Worm (Caenorhabditis elegans) whole organism, late embryonic: ENCODE data around the gene asp-3.

Source experiments
- F13H6.1 ChIP-seq: sonication (generic microtip); optimal IDR thresholded peaks from 2 replicates; lab custom pipeline; 2016; ENCODE audit warnings: missing genetic modification characterization, missing compliant biosample characterization
- K02D7.2 ChIP-seq: sonication (generic microtip); optimal IDR thresholded peaks from 2 replicates; lab custom pipeline; 2017; ENCODE audit warnings: mild to moderate bottlenecking, missing genetic modification characterization, missing compliant biosample characterization
- K09A11.1 ChIP-seq: sonication (generic microtip); optimal IDR thresholded peaks from 2 replicates; lab custom pipeline; 2017; ENCODE audit warnings: antibody characterized with exemption, mild to moderate bottlenecking, missing genetic modification characterization, missing compliant biosample characterization; ENCODE audit not compliant: insufficient read depth
- Y22D7AL.16 ChIP-seq: sonication (generic microtip); optimal IDR thresholded peaks from 2 replicates; lab custom pipeline; 2016; ENCODE audit warnings: missing genetic modification characterization, missing compliant biosample characterization
- ahr-1 ChIP-seq: sonication (generic microtip); optimal IDR thresholded peaks from 2 replicates; lab custom pipeline; 2016; ENCODE audit warnings: missing genetic modification characterization, missing compliant biosample characterization
- ama-1 ChIP-seq: fragments of 150-350 bp; optimal IDR thresholded peaks from 2 replicates; lab custom pipeline; 2014
- ceh-14 ChIP-seq: sonication (generic microtip); optimal IDR thresholded peaks from 2 replicates; lab custom pipeline; 2016; ENCODE audit warnings: missing genotype, missing genetic modification characterization, missing compliant biosample characterization
- ceh-18 ChIP-seq: sonication (generic microtip); optimal IDR thresholded peaks from 2 replicates; lab custom pipeline; 2016; ENCODE audit warnings: missing genetic modification characterization, missing compliant biosample characterization
- ceh-2 ChIP-seq: sonication (generic microtip); optimal IDR thresholded peaks from 2 replicates; lab custom pipeline; 2016; ENCODE audit warnings: missing genotype, missing genetic modification characterization, missing compliant biosample characterization
- ceh-24 ChIP-seq: sonication (generic microtip); optimal IDR thresholded peaks from 2 replicates; lab custom pipeline; 2016; ENCODE audit warnings: mild to moderate bottlenecking, missing genetic modification characterization, missing compliant biosample characterization
- ceh-31 ChIP-seq: sonication (generic microtip); optimal IDR thresholded peaks from 2 replicates; lab custom pipeline; 2016; ENCODE audit warnings: missing genetic modification characterization, missing compliant biosample characterization
- ceh-34 ChIP-seq: sonication (generic microtip); optimal IDR thresholded peaks from 2 replicates; lab custom pipeline; 2016; ENCODE audit warnings: mild to moderate bottlenecking, missing genetic modification characterization, missing compliant biosample characterization
- ceh-48 ChIP-seq: sonication (generic microtip); optimal IDR thresholded peaks from 2 replicates; lab custom pipeline; 2016; ENCODE audit warnings: missing genetic modification characterization, inconsistent platforms, missing compliant biosample characterization
- ceh-6 ChIP-seq: fragments of 200-800 bp; sonication (Bioruptor generic); optimal IDR thresholded peaks from 2 replicates; lab custom pipeline; 2018; ENCODE audit warnings: mild to moderate bottlenecking, missing genetic modification characterization, missing compliant biosample characterization
- dve-1 ChIP-seq: sonication (generic microtip); optimal IDR thresholded peaks from 2 replicates; lab custom pipeline; 2017; ENCODE audit warnings: antibody characterized with exemption, mild to moderate bottlenecking, missing genetic modification characterization, missing compliant biosample characterization
- elt-2 ChIP-seq: sonication (generic microtip); optimal IDR thresholded peaks from 2 replicates; lab custom pipeline; 2016; ENCODE audit warnings: missing genetic modification reagents, missing genetic modification characterization, missing compliant biosample characterization
- ets-4 ChIP-seq: sonication (generic microtip); optimal IDR thresholded peaks from 2 replicates; lab custom pipeline; 2016; ENCODE audit warnings: missing genetic modification characterization, missing compliant biosample characterization
- gmeb-2 ChIP-seq: sonication (generic microtip); optimal IDR thresholded peaks from 2 replicates; lab custom pipeline; 2016; ENCODE audit warnings: missing genetic modification characterization, inconsistent platforms, missing compliant biosample characterization
- hlh-13 ChIP-seq: fragments of 200-800 bp; sonication (Bioruptor generic); optimal IDR thresholded peaks from 2 replicates; lab custom pipeline; 2018; ENCODE audit warnings: mild to moderate bottlenecking, missing genetic modification characterization, missing compliant biosample characterization
- hlh-15 ChIP-seq: sonication (generic microtip); optimal IDR thresholded peaks from 2 replicates; lab custom pipeline; 2016; ENCODE audit warnings: missing genetic modification characterization, missing compliant biosample characterization
- hlh-30 ChIP-seq: sonication (generic microtip); optimal IDR thresholded peaks from 2 replicates; lab custom pipeline; 2017; ENCODE audit warnings: antibody characterized with exemption, missing genetic modification characterization, missing compliant biosample characterization; ENCODE audit not compliant: insufficient read depth
- hlh-8 ChIP-seq: sonication (generic microtip); optimal IDR thresholded peaks from 2 replicates; lab custom pipeline; 2016; ENCODE audit warnings: missing genotype, missing genetic modification characterization, missing compliant biosample characterization
- lim-6 ChIP-seq: sonication (generic microtip); optimal IDR thresholded peaks from 2 replicates; lab custom pipeline; 2016; ENCODE audit warnings: missing genetic modification characterization, missing compliant biosample characterization
- lin-11 ChIP-seq: fragments of 200-800 bp; sonication (Bioruptor generic); optimal IDR thresholded peaks from 2 replicates; lab custom pipeline; 2018; ENCODE audit warnings: mild to moderate bottlenecking, missing genetic modification characterization, missing compliant biosample characterization
- madf-2 ChIP-seq: sonication (generic microtip); optimal IDR thresholded peaks from 2 replicates; lab custom pipeline; 2017; ENCODE audit warnings: missing genetic modification characterization, missing compliant biosample characterization
- mec-3 ChIP-seq: sonication (generic microtip); optimal IDR thresholded peaks from 2 replicates; lab custom pipeline; 2016; ENCODE audit warnings: borderline replicate concordance, missing genetic modification characterization, missing compliant biosample characterization
- nfya-1 ChIP-seq: sonication (generic microtip); optimal IDR thresholded peaks from 2 replicates; lab custom pipeline; 2017; ENCODE audit warnings: missing genetic modification characterization, mild to moderate bottlenecking, missing compliant biosample characterization, antibody characterized with exemption, moderate library complexity
- nhr-11 ChIP-seq: fragments of 150-350 bp; optimal IDR thresholded peaks from 2 replicates; lab custom pipeline; 2014; ENCODE audit warnings: missing biosample characterization, missing genetic modification characterization
- nhr-232 ChIP-seq: sonication (generic microtip); optimal IDR thresholded peaks from 2 replicates; lab custom pipeline; 2016; ENCODE audit warnings: missing genetic modification characterization, missing compliant biosample characterization
- npax-4 ChIP-seq: sonication (generic microtip); optimal IDR thresholded peaks from 2 replicates; lab custom pipeline; 2016; ENCODE audit warnings: missing genetic modification characterization, missing compliant biosample characterization
- pag-3 ChIP-seq: sonication (generic microtip); optimal IDR thresholded peaks from 2 replicates; lab custom pipeline; 2016; ENCODE audit warnings: missing compliant biosample characterization, missing genetic modification characterization, borderline replicate concordance
- pax-1 ChIP-seq: fragments of 150-350 bp; optimal IDR thresholded peaks from 2 replicates; lab custom pipeline; 2014; ENCODE audit warnings: missing biosample characterization, missing genetic modification characterization
- pha-2 ChIP-seq: sonication (generic microtip); optimal IDR thresholded peaks from 2 replicates; lab custom pipeline; 2017; ENCODE audit warnings: mild to moderate bottlenecking, missing genetic modification characterization, missing compliant biosample characterization
- pha-4 ChIP-seq: fragments of 150-350 bp; optimal IDR thresholded peaks from 2 replicates; lab custom pipeline; 2018; ENCODE audit warnings: missing biosample characterization, missing genetic modification reagents, missing genetic modification characterization
- pqm-1 ChIP-seq: sonication (generic microtip); optimal IDR thresholded peaks from 2 replicates; lab custom pipeline; 2016; ENCODE audit warnings: missing genetic modification characterization, missing compliant biosample characterization
- sox-4 ChIP-seq: sonication (generic microtip); optimal IDR thresholded peaks from 2 replicates; lab custom pipeline; 2017; ENCODE audit warnings: mild to moderate bottlenecking, missing genetic modification characterization, inconsistent platforms, missing compliant biosample characterization
- syd-9 ChIP-seq: sonication (generic microtip); optimal IDR thresholded peaks from 2 replicates; lab custom pipeline; 2016; ENCODE audit warnings: mild to moderate bottlenecking, missing genetic modification characterization, moderate library complexity, missing compliant biosample characterization
- tbx-2 ChIP-seq: sonication (generic microtip); optimal IDR thresholded peaks from 2 replicates; lab custom pipeline; 2016; ENCODE audit warnings: missing genetic modification characterization, missing compliant biosample characterization
- tbx-7 ChIP-seq: sonication (generic microtip); optimal IDR thresholded peaks from 2 replicates; lab custom pipeline; 2016; ENCODE audit warnings: missing genotype, missing genetic modification characterization, missing compliant biosample characterization
- unc-3 ChIP-seq, 2 experiments: fragments of 200-800 bp in 1 of 2; sonication (Bioruptor generic) in 1 of 2; sonication (generic microtip) in 1 of 2; conservative IDR thresholded peaks in 1 of 2; optimal IDR thresholded peaks in 1 of 2; 2 replicates each; pipeline versions ENCODE4 v1.3.6 to Lab custom; 2016 to 2022; ENCODE audit warnings: missing compliant biosample characterization in 2 of 2, missing genetic modification characterization in 2 of 2, missing genetic modification reagents in 1 of 2
- unc-55 ChIP-seq: sonication (generic microtip); optimal IDR thresholded peaks from 2 replicates; lab custom pipeline; 2017; ENCODE audit warnings: missing biosample characterization, missing genetic modification reagents, missing genetic modification characterization
- zip-5 ChIP-seq: sonication (generic microtip); optimal IDR thresholded peaks from 2 replicates; lab custom pipeline; 2016; ENCODE audit warnings: missing genetic modification characterization, missing compliant biosample characterization
- ztf-16 ChIP-seq: sonication (generic microtip); optimal IDR thresholded peaks from 2 replicates; lab custom pipeline; 2017; ENCODE audit warnings: missing genetic modification characterization, missing compliant biosample characterization

The asp-3 gene

DNA sequence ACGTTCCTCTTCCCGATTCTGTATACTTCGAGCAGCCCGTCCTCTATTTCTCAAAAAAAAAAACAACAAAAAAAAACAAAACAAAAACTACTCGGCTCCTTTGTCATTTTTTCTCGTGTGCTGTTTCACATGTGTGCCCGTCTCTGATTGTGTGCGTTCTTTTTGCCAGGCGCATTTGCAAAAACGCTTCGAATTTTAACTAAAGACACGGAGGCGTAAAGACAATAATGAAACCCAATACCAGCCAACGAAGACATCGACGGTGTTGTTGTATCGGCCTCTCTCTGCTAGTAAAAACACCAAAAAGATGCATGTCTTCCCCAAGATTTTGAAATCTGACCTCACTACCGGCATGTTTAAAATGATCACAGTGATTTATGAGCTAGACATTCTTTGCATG is 44.0 kb upstream of the asp-3 start:
- TF ChIP-seq ceh-18 (no peak), gmeb-2 (tag; lab: Kevin White, UChicago) (no peak), ceh-34 (tag; lab: Kevin White, UChicago) (peak; percentile 53), mec-3 (tag; lab: Kevin White, UChicago) (no peak), ahr-1 (no peak), dve-1 (tag; lab: Kevin White, UChicago) (no peak)
- TF ChIP-seq, all 69 proteins: peak for 1

DNA sequence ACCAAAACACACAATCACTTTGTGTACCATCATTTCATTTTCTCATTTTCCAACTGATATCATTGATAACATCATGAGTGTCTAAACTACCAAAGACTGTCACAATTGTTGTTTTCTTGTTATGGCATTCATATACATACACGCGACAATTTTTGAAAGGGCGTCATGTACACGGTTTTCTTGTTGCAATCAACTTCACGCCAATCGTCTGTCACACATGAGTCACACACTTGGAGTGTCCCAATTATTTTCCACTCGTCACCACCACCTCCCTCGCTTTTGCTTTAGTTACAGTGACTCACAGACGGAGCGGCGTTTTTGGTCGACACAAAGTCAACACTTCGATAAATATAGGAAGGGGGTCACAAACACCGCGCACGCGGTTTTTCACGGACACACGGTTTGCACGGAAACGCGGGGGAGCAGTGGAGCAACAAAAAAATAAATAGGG is 42.9 kb upstream of the asp-3 start:
- TF ChIP-seq ets-4 (tag; lab: Kevin White, UChicago) (no peak), pqm-1 (tag; lab: Kevin White, UChicago) (peak; percentile 22)

ce11 chrX:6749124-6749822 is 41.6 kb upstream of the asp-3 start:
- TF ChIP-seq pqm-1 (tag; lab: Kevin White, UChicago) (peak; percentile 1), syd-9 (tag; lab: Kevin White, UChicago) (no peak), unc-55 (GFP tag; lab: Kevin White, UChicago) (no peak)

ce11 chrX:6750145-6750544 is 40.7 kb upstream of the asp-3 start:
- no peak for TF ChIP-seq unc-3 (GFP tag; conservative IDR thresholded peaks at IDR 0.05; lab: Robert Waterston, UW)
- TF ChIP-seq unc-3 (tag; optimal IDR thresholded peaks at IDR 0.05; lab: Kevin White, UChicago): no peak
- TF ChIP-seq mec-3 (tag; lab: Kevin White, UChicago): no peak
- no peak for TF ChIP-seq zip-5 (tag; lab: Kevin White, UChicago)
- TF ChIP-seq hlh-8 (tag; lab: Kevin White, UChicago): no peak
- no peak for TF ChIP-seq ceh-6 (GFP tag; lab: Kevin White, UChicago)
- no peak for TF ChIP-seq lim-6 (tag; lab: Kevin White, UChicago)
- TF ChIP-seq ceh-31: no peak
- TF ChIP-seq K02D7.2 (tag; lab: Kevin White, UChicago): no peak
- no peak for TF ChIP-seq pag-3 (tag; lab: Kevin White, UChicago)
- TF ChIP-seq tbx-7 (tag; lab: Kevin White, UChicago): no peak
- no peak for TF ChIP-seq ceh-14 (tag; lab: Kevin White, UChicago)
- TF ChIP-seq nhr-11: no peak
- no peak for TF ChIP-seq npax-4 (tag; lab: Kevin White, UChicago)
- no peak for TF ChIP-seq sox-4 (tag; lab: Kevin White, UChicago)
- peak; percentile 69 for TF ChIP-seq ets-4 (tag; lab: Kevin White, UChicago)
- no peak for TF ChIP-seq nhr-232 (tag; lab: Kevin White, UChicago)
- TF ChIP-seq ceh-24: no peak
- no peak for TF ChIP-seq tbx-2 (tag; lab: Kevin White, UChicago)
- TF ChIP-seq ceh-2: no peak
- peak; percentile 4 for TF ChIP-seq K09A11.1 (tag; lab: Kevin White, UChicago)
- no peak for TF ChIP-seq lin-11
- TF ChIP-seq madf-2 (tag; lab: Kevin White, UChicago): no peak
- no peak for TF ChIP-seq pha-4
- no peak for TF ChIP-seq hlh-13
- no peak for TF ChIP-seq ceh-34 (tag; lab: Kevin White, UChicago)
- peak; percentile 7 for TF ChIP-seq elt-2
- no peak for TF ChIP-seq pax-1
- TF ChIP-seq ceh-18: peak; percentile 79
- TF ChIP-seq ztf-16 (tag; lab: Kevin White, UChicago): no peak
- TF ChIP-seq unc-55 (GFP tag; lab: Kevin White, UChicago): peak; percentile 26
- no peak for TF ChIP-seq Y22D7AL.16 (tag; lab: Kevin White, UChicago)
- no peak for TF ChIP-seq hlh-15 (tag; lab: Kevin White, UChicago)
- TF ChIP-seq gmeb-2 (tag; lab: Kevin White, UChicago): no peak
- peak; percentile 70 for TF ChIP-seq pqm-1 (tag; lab: Kevin White, UChicago)
- no peak for TF ChIP-seq pha-2 (tag; lab: Kevin White, UChicago)
- no peak for TF ChIP-seq ama-1 (lab: Kevin White, UChicago)
- peak; percentile 50 for TF ChIP-seq dve-1 (tag; lab: Kevin White, UChicago)
- no peak for TF ChIP-seq ceh-48 (tag; lab: Kevin White, UChicago)
- peak; percentile 48 for TF ChIP-seq nfya-1 (tag; lab: Kevin White, UChicago)
- no peak for TF ChIP-seq syd-9 (tag; lab: Kevin White, UChicago)
- peak; percentile 32 for TF ChIP-seq F13H6.1
- TF ChIP-seq hlh-30 (tag; lab: Kevin White, UChicago): peak; percentile 11
